Worm (Caenorhabditis elegans): ENCODE data around the gene let-413.

DNA sequence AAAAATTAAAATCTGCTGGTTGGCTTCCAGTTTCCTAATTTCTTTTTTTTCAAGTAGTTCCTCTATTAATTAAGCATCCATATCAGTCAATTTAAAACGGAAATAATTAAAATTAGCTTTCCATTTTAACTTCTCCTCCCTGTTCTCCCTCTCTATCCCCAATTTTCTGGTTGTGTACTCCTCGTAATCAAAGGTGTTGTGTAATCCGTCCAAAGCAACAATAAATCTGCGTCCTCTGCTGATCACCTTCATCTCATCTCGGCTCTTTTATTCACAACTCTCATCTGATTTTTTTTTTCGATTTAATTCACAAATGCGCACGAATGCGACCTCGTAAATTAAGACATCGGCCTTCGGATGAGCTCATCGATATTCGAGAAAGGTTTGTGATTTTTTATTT, 18.3 kb upstream of the let-413 start, which contains the start of gene Y97E10AR.2:
- TF ChIP-seq blmp-1 (tag; optimal IDR thresholded peaks at IDR 0.05; ENCODE audit: insufficient read depth) (no peak), lin-13 (GFP tag; optimal IDR thresholded peaks at IDR 0.05) (no peak), zag-1 (tag; optimal IDR thresholded peaks at IDR 0.05) (no peak), sem-4 (tag; optimal IDR thresholded peaks at IDR 0.05) (no peak), ZK546.5 (tag; optimal IDR thresholded peaks at IDR 0.05) (no peak), ztf-11 (tag; optimal IDR thresholded peaks at IDR 0.05) (no peak)

Data from whole organism, L2 larva.